Worm (Caenorhabditis elegans) whole organism, L1 larva: ENCODE results near the gene sqv-1.

ENCODE experiments used
- C04F5.9 ChIP-seq: sonication (generic microtip); optimal IDR thresholded peaks from 2 replicates; lab custom pipeline; 2016; ENCODE audit warnings: missing genetic modification characterization, missing compliant biosample characterization
- ceh-8 ChIP-seq: fragments of 200-800 bp; sonication (Bioruptor generic); optimal IDR thresholded peaks from 2 replicates; lab custom pipeline; 2018; ENCODE audit warnings: mild to moderate bottlenecking, missing genetic modification characterization, moderate library complexity, missing compliant biosample characterization
- egl-27 ChIP-seq, 2 experiments: fragments of 150-350 bp in 1 of 2; sonication (generic microtip); optimal IDR thresholded peaks; 3 replicates each; lab custom pipeline; 2017 to 2018; ENCODE audit warnings: missing biosample characterization in 2 of 2, missing genetic modification characterization in 2 of 2, missing genetic modification reagents in 2 of 2
- fkh-10 ChIP-seq: sonication (generic microtip); optimal IDR thresholded peaks from 2 replicates; lab custom pipeline; 2017; ENCODE audit warnings: missing biosample characterization, missing genetic modification reagents, missing genetic modification characterization
- jun-1 ChIP-seq: fragments of 150-350 bp; optimal IDR thresholded peaks from 2 replicates; lab custom pipeline; 2014; ENCODE audit warnings: missing biosample characterization, missing genetic modification reagents, missing genetic modification characterization
- lin-14 ChIP-seq: fragments of 200-800 bp; sonication (Bioruptor generic); optimal IDR thresholded peaks from 2 replicates; lab custom pipeline; 2018; ENCODE audit warnings: mild to moderate bottlenecking, missing genetic modification characterization, moderate library complexity, missing compliant biosample characterization
- lin-35 ChIP-seq, 2 experiments: fragments of 150-350 bp; optimal IDR thresholded peaks; 2 replicates each; lab custom pipeline; 2014; ENCODE audit warnings: missing biosample characterization in 2 of 2, missing genetic modification characterization in 2 of 2, missing genetic modification reagents in 2 of 2
- nhr-11 ChIP-seq: fragments of 150-350 bp; optimal IDR thresholded peaks from 2 replicates; lab custom pipeline; 2014; ENCODE audit warnings: missing biosample characterization, missing genetic modification characterization
- nhr-76 ChIP-seq: sonication (generic microtip); optimal IDR thresholded peaks from 2 replicates; lab custom pipeline; 2017; ENCODE audit warnings: missing biosample characterization, missing genetic modification characterization
- sox-4 ChIP-seq: sonication (generic microtip); optimal IDR thresholded peaks from 2 replicates; lab custom pipeline; 2016; ENCODE audit warnings: missing genetic modification characterization, missing compliant biosample characterization
- unc-130 ChIP-seq: fragments of 150-350 bp; optimal IDR thresholded peaks from 2 replicates; lab custom pipeline; 2017; ENCODE audit warnings: missing biosample characterization, missing genetic modification characterization, inconsistent platforms
- unc-62 ChIP-seq: fragments of 150-350 bp; optimal IDR thresholded peaks from 2 replicates; lab custom pipeline; 2014; ENCODE audit warnings: missing biosample characterization, missing genetic modification reagents, missing genetic modification characterization
- zag-1 ChIP-seq: fragments of 150-350 bp; optimal IDR thresholded peaks from 2 replicates; lab custom pipeline; 2014; ENCODE audit warnings: missing biosample characterization, missing genetic modification characterization

DNA sequence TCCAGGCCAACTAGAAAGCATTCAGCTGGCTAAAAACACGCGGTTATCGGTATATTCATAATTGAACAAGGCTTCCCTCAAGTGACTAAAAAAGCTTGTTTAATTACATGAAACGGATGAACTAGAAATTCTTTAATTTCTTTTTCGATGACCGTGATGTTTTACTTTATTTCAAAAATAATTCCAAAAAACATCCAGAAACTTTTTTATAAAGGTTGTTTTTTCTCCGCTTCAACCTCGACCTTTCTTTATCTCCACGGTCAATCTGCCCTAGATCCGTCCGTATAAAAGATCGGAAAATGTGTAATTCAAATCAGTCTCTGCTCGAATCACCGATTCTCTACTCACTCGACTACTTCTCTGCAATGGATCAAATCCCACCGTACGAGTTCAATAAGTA, 15.4 kb upstream of the sqv-1 start, which contains the start of gene F17E9.5:
- TF ChIP-seq C04F5.9 (no peak), sox-4 (tag; lab: Kevin White, UChicago) (no peak), nhr-11 (no peak), unc-62 (GFP tag; lab: Kevin White, UChicago) (no peak), egl-27 (tag; optimal IDR thresholded peaks at IDR 0.05; lab: Kevin White, UChicago) (no peak), ceh-8 (GFP tag; lab: Kevin White, UChicago) (no peak), zag-1 (tag; lab: Kevin White, UChicago) (no peak), lin-14 (no peak), nhr-76 (tag; lab: Kevin White, UChicago) (no peak), lin-35 (GFP tag; optimal IDR thresholded peaks at IDR 0.05; lab: Kevin White, UChicago) (no peak), unc-130 (no peak), fkh-10 (GFP tag; lab: Kevin White, UChicago) (no peak), jun-1 (tag; lab: Kevin White, UChicago) (no peak)
